Worm (Caenorhabditis elegans) whole organism, L4 larva: Measurements from ENCODE around the gene D1086.12.
A peak's percentile ranks its signal among the peaks of the same experiment; 100 is the strongest.

Experiments
- F26F4.8 ChIP-seq: fragments of 200-800 bp; sonication (Bioruptor generic); conservative IDR thresholded peaks from 2 replicates; pipeline ENCODE4 v1.3.6; 2022; ENCODE audit warnings: missing genetic modification characterization, missing compliant biosample characterization
- F37D6.2 ChIP-seq: sonication (generic microtip); optimal IDR thresholded peaks from 2 replicates; lab custom pipeline; 2016; ENCODE audit warnings: mild to moderate bottlenecking, missing genetic modification characterization, missing compliant biosample characterization
- F49E8.2 ChIP-seq: sonication (generic microtip); optimal IDR thresholded peaks from 2 replicates; lab custom pipeline; 2016; ENCODE audit warnings: missing compliant biosample characterization, mild to moderate bottlenecking, missing genetic modification characterization, borderline replicate concordance
- T26A8.4 ChIP-seq: fragments of 200-800 bp; sonication (Bioruptor generic); IDR thresholded peaks from 2 replicates; pipeline ENCODE4 v1.3.6; 2022; ENCODE audit warnings: missing genetic modification characterization, missing compliant biosample characterization
- ZK337.2 ChIP-seq: fragments of 200-800 bp; sonication (Bioruptor generic); IDR thresholded peaks from 2 replicates; pipeline ENCODE4 v1.3.6; 2022; ENCODE audit warnings: missing genetic modification reagents, missing genetic modification characterization, missing compliant biosample characterization
- aha-1 ChIP-seq: fragments of 150-350 bp; peaks from one replicate; lab custom pipeline; 2014; ENCODE audit warnings: missing biosample characterization, missing genetic modification characterization
- arid-1 ChIP-seq: fragments of 200-800 bp; sonication (Bioruptor generic); conservative IDR thresholded peaks from 2 replicates; pipeline ENCODE4 v1.3.6; 2022; ENCODE audit warnings: missing genetic modification reagents, missing genetic modification characterization, missing compliant biosample characterization
- attf-4 ChIP-seq: sonication (generic microtip); optimal IDR thresholded peaks from 3 replicates; lab custom pipeline; 2017; ENCODE audit warnings: missing biosample characterization, missing genetic modification characterization
- ceh-28 ChIP-seq: fragments of 150-350 bp; optimal IDR thresholded peaks from 2 replicates; lab custom pipeline; 2014; ENCODE audit warnings: missing biosample characterization, missing genetic modification reagents, missing genetic modification characterization
- ceh-62 ChIP-seq: sonication (generic microtip); optimal IDR thresholded peaks from 2 replicates; lab custom pipeline; 2017; ENCODE audit warnings: missing biosample characterization, missing genetic modification characterization
- cey-2 ChIP-seq: sonication (generic microtip); optimal IDR thresholded peaks from 3 replicates; lab custom pipeline; 2017; ENCODE audit warnings: missing genetic modification characterization, mild to moderate bottlenecking, missing compliant biosample characterization, antibody characterized with exemption, borderline replicate concordance; ENCODE audit not compliant: insufficient read depth
- ctbp-1 ChIP-seq: fragments of 200-800 bp; sonication (Bioruptor generic); IDR thresholded peaks from 2 replicates; pipeline ENCODE4 v1.3.6; 2022; ENCODE audit warnings: missing genetic modification reagents, missing genetic modification characterization, missing compliant biosample characterization
- daf-12 ChIP-seq: fragments of 150-350 bp; optimal IDR thresholded peaks from 2 replicates; lab custom pipeline; 2014; ENCODE audit warnings: missing biosample characterization, missing genetic modification reagents, missing genetic modification characterization
- egl-43 ChIP-seq: fragments of 200-800 bp; sonication (Bioruptor generic); IDR thresholded peaks from 2 replicates; pipeline ENCODE4 v1.3.6; 2022; ENCODE audit warnings: missing genetic modification reagents, missing genetic modification characterization, missing compliant biosample characterization
- fkh-10 ChIP-seq: fragments of 150-350 bp; optimal IDR thresholded peaks from 2 replicates; lab custom pipeline; 2014; ENCODE audit warnings: missing biosample characterization, missing genetic modification reagents, missing genetic modification characterization
- fos-1 ChIP-seq: fragments of 150-350 bp; optimal IDR thresholded peaks from 2 replicates; lab custom pipeline; 2014; ENCODE audit warnings: missing biosample characterization, missing genetic modification characterization
- hlh-11 ChIP-seq: fragments of 200-800 bp; sonication (Bioruptor generic); optimal IDR thresholded peaks from 2 replicates; lab custom pipeline; 2018; ENCODE audit warnings: mild to moderate bottlenecking, missing genetic modification characterization, missing compliant biosample characterization
- hlh-30 ChIP-seq: sonication (generic microtip); optimal IDR thresholded peaks from 2 replicates; lab custom pipeline; 2017; ENCODE audit warnings: antibody characterized with exemption, mild to moderate bottlenecking, missing genetic modification characterization, missing compliant biosample characterization; ENCODE audit not compliant: insufficient read depth
- lin-15B ChIP-seq: fragments of 150-350 bp; sonication (generic microtip); optimal IDR thresholded peaks from 3 replicates; lab custom pipeline; 2014; ENCODE audit warnings: missing biosample characterization, missing genetic modification characterization
- madf-5 ChIP-seq, 2 experiments: fragments of 200-800 bp; sonication (Bioruptor generic); IDR thresholded peaks; 2 replicates each; pipeline ENCODE4 v1.3.6; 2022; ENCODE audit warnings: missing compliant biosample characterization in 2 of 2, missing genetic modification characterization in 2 of 2
- mes-2 ChIP-seq: sonication (generic microtip); optimal IDR thresholded peaks from 2 replicates; lab custom pipeline; 2016; ENCODE audit warnings: missing genotype, mild to moderate bottlenecking, missing genetic modification characterization, missing compliant biosample characterization; ENCODE audit not compliant: poor library complexity, severe bottlenecking
- nhr-10 ChIP-seq: fragments of 150-350 bp; optimal IDR thresholded peaks from 2 replicates; lab custom pipeline; 2014; ENCODE audit warnings: missing biosample characterization, missing genetic modification characterization
- nhr-28 ChIP-seq: fragments of 150-350 bp; optimal IDR thresholded peaks from 2 replicates; lab custom pipeline; 2014; ENCODE audit warnings: missing biosample characterization, missing genetic modification characterization
- nhr-76 ChIP-seq: fragments of 150-350 bp; optimal IDR thresholded peaks from 2 replicates; lab custom pipeline; 2014; ENCODE audit warnings: missing biosample characterization, missing genetic modification characterization
- nhr-77 ChIP-seq: fragments of 150-350 bp; optimal IDR thresholded peaks from 2 replicates; lab custom pipeline; 2014; ENCODE audit warnings: missing biosample characterization, missing genetic modification characterization
- pha-4 ChIP-seq, 2 experiments: fragments of 150-350 bp in 1 of 2; fragments of 200-800 bp in 1 of 2; sonication (Bioruptor generic) in 1 of 2; IDR thresholded peaks in 1 of 2; optimal IDR thresholded peaks in 1 of 2; 2 replicates each; pipeline versions ENCODE4 v1.3.6 to Lab custom; 2014 to 2022; ENCODE audit warnings: missing genetic modification characterization in 2 of 2, missing genetic modification reagents in 2 of 2, missing biosample characterization in 1 of 2, missing compliant biosample characterization in 1 of 2
- php-3 ChIP-seq: fragments of 200-800 bp; sonication (Bioruptor generic); IDR thresholded peaks from 2 replicates; pipeline ENCODE4 v1.3.6; 2022; ENCODE audit warnings: missing genetic modification reagents, missing genetic modification characterization, missing compliant biosample characterization
- pqm-1 ChIP-seq: sonication (generic microtip); optimal IDR thresholded peaks from 2 replicates; lab custom pipeline; 2017; ENCODE audit warnings: missing biosample characterization, missing genetic modification characterization
- rbr-2 ChIP-seq: sonication (generic microtip); optimal IDR thresholded peaks from 2 replicates; lab custom pipeline; 2016; ENCODE audit warnings: missing genotype, missing genetic modification characterization, missing compliant biosample characterization
- skn-1 ChIP-seq: fragments of 150-350 bp; optimal IDR thresholded peaks from 2 replicates; lab custom pipeline; 2014; ENCODE audit warnings: missing biosample characterization, missing genetic modification characterization
- unc-130 ChIP-seq: sonication (generic microtip); optimal IDR thresholded peaks from 2 replicates; lab custom pipeline; 2016; ENCODE audit warnings: missing genetic modification reagents, missing genetic modification characterization, missing compliant biosample characterization
- unc-62 ChIP-seq, 3 experiments: fragments of 150-350 bp in 1 of 3; sonication (generic microtip); optimal IDR thresholded peaks in 2 of 3; peaks in 1 of 3; 1 replicate in 1 of 3; 2 replicates in 2 of 3; lab custom pipeline; 2014 to 2017; ENCODE audit warnings: missing biosample characterization in 3 of 3, missing genetic modification characterization in 3 of 3, missing genetic modification reagents in 3 of 3, missing genotype in 1 of 3
- zfp-2 ChIP-seq: sonication (generic microtip); optimal IDR thresholded peaks from 2 replicates; lab custom pipeline; 2016; ENCODE audit warnings: mild to moderate bottlenecking, missing genetic modification characterization, missing compliant biosample characterization
- ztf-7 ChIP-seq: fragments of 150-350 bp; optimal IDR thresholded peaks from 2 replicates; lab custom pipeline; 2014; ENCODE audit warnings: missing biosample characterization, missing genetic modification characterization

D1086.12 gene

ce11 chrV:14063980-14064379 is 37.0 kb upstream of the D1086.12 start:
- TF ChIP-seq ctbp-1 (GFP tag; lab: Robert Waterston, UW) (no peak), hlh-11 (tag; lab: Kevin White, UChicago) (no peak), hlh-30 (tag; lab: Kevin White, UChicago) (no peak), rbr-2 (tag; lab: Kevin White, UChicago) (no peak), madf-5 (GFP tag; IDR thresholded peaks at IDR 0.05; lab: Robert Waterston, UW) (no peak), F49E8.2 (tag; lab: Kevin White, UChicago) (no peak), lin-15B (tag; lab: Kevin White, UChicago) (no peak), ZK337.2 (GFP tag; lab: Robert Waterston, UW) (no peak), pha-4 (GFP tag; IDR thresholded peaks at IDR 0.05; lab: Robert Waterston, UW) (no peak), pha-4 (tag; optimal IDR thresholded peaks at IDR 0.05; lab: Kevin White, UChicago) (no peak), fos-1 (tag; lab: Kevin White, UChicago) (no peak), egl-43 (GFP tag; lab: Robert Waterston, UW) (no peak), arid-1 (GFP tag; lab: Robert Waterston, UW) (no peak), aha-1 (tag; lab: Kevin White, UChicago) (no peak), php-3 (GFP tag; lab: Robert Waterston, UW) (no peak), pqm-1 (tag; lab: Kevin White, UChicago) (no peak), nhr-77 (no peak)

ce11 chrV:14064422-14064821 is 36.6 kb upstream of the D1086.12 start, which contains the start of gene D1086.21:
Gene D1086.21, plus strand, starts transcription at chrV:14064722.
- TF ChIP-seq unc-130 (GFP tag; lab: Kevin White, UChicago) (no peak), pha-4 (GFP tag; IDR thresholded peaks at IDR 0.05; lab: Robert Waterston, UW) (no peak), pha-4 (tag; optimal IDR thresholded peaks at IDR 0.05; lab: Kevin White, UChicago) (no peak), nhr-10 (no peak), zfp-2 (tag; lab: Kevin White, UChicago) (no peak), fkh-10 (GFP tag; lab: Kevin White, UChicago) (no peak), daf-12 (no peak), skn-1 (tag; lab: Kevin White, UChicago) (no peak), ceh-62 (no peak)

ce11 chrV:14067816-14068296 is 33.1 kb upstream of the D1086.12 start, which contains the start of gene D1086.17:
Gene D1086.17, plus strand, starts transcription at chrV:14067866.
- TF ChIP-seq aha-1 (tag; lab: Kevin White, UChicago) (peak; percentile 92), F37D6.2 (tag; lab: Kevin White, UChicago) (no peak)

- TF ChIP-seq T26A8.4 (GFP tag; lab: Robert Waterston, UW) (no peak), ceh-28 (tag; lab: Kevin White, UChicago) (no peak), aha-1 (tag; lab: Kevin White, UChicago) (no peak), F26F4.8 (GFP tag; lab: Robert Waterston, UW) (no peak), mes-2 (tag; lab: Kevin White, UChicago) (no peak), attf-4 (tag; lab: Kevin White, UChicago) (no peak), unc-62 (GFP tag; optimal IDR thresholded peaks at IDR 0.05 in 1 of 2; lab: Kevin White, UChicago) (peak in 1 of 2 experiments; percentile 90), unc-62 (tag; optimal IDR thresholded peaks at IDR 0.05; lab: Kevin White, UChicago) (no peak), madf-5 (GFP tag; IDR thresholded peaks at IDR 0.05; lab: Robert Waterston, UW) (no peak)
These were observed 31.1 kb upstream of the D1086.12 start for ce11 chrV:14069899-14070298.

ce11 chrV:14074160-14074559 is 26.8 kb upstream of the D1086.12 start, which contains the start of gene D1086.11:
Gene D1086.11, plus strand, starts transcription at chrV:14074460.
- TF ChIP-seq aha-1 (tag; lab: Kevin White, UChicago) (no peak), ztf-7 (no peak), cey-2 (tag; lab: Kevin White, UChicago) (no peak), lin-15B (tag; lab: Kevin White, UChicago) (no peak), nhr-28 (tag; lab: Kevin White, UChicago) (no peak), nhr-76 (tag; lab: Kevin White, UChicago) (no peak)
